Worm (Caenorhabditis elegans): ENCODE measurements around the gene Y49F6B.20.
"Not testable (repeated sequence)": the region's sequence is repeated elsewhere in the genome, so short reads cannot be mapped to it uniquely, and the experiment has no call there.

Gene Y49F6B.20

DNA sequence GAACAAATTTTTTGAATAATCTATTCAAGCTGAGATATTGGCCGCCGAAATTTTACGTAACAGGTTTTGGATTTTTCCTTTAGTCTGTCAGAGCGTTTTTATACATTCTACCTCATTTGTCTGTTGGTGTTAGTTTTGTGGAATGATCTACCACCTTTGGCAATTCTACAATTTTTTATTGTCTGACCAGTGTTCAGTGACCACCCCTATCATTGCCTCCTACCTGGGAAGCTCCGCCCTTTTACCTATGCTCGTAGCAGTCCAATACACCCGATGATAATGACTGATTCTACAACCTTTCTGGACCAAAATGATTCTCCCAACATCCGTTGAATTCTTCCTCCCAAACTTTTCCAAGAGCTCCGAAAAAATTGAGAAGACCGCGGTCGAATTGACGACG, 3.3 kb upstream of the Y49F6B.20 start, which contains the start of gene sdz-32:
TSS of gene sdz-32 (plus strand) at position 301 of the 400 bp plus-strand sequence.
- TF ChIP-seq K11D2.4 (GFP tag; IDR thresholded peaks at IDR 0.05) (no peak), egl-18 (GFP tag; IDR thresholded peaks at IDR 0.05) (no peak), tlf-1 (GFP tag; optimal IDR thresholded peaks at IDR 0.05) (no peak), F22D6.2 (tag; optimal IDR thresholded peaks at IDR 0.05) (no peak), cebp-2 (GFP tag; IDR thresholded peaks at IDR 0.05) (no peak), F55B11.4 (tag; optimal IDR thresholded peaks at IDR 0.05; ENCODE audit: borderline replicate concordance, insufficient read depth) (no peak), let-607 (tag; optimal IDR thresholded peaks at IDR 0.05) (no peak), F23B12.7 (tag; optimal IDR thresholded peaks at IDR 0.05; ENCODE audit: insufficient read depth) (no peak), hmg-20 (GFP tag; IDR thresholded peaks at IDR 0.05) (no peak), madf-8 (GFP tag; conservative IDR thresholded peaks at IDR 0.05) (no peak), unc-62 (GFP tag; optimal IDR thresholded peaks at IDR 0.05) (no peak), zfh-2 (GFP tag; conservative IDR thresholded peaks at IDR 0.05) (no peak), aptf-2 (GFP tag; conservative IDR thresholded peaks at IDR 0.05) (no peak), nfya-1 (tag; optimal IDR thresholded peaks at IDR 0.05; ENCODE audit: borderline replicate concordance, insufficient read depth) (no peak), ceh-91 (GFP tag; IDR thresholded peaks at IDR 0.05) (no peak), F57C9.4 (tag; optimal IDR thresholded peaks at IDR 0.05) (no peak), xnd-1 (tag; optimal IDR thresholded peaks at IDR 0.05) (no peak), lsy-27 (tag; optimal IDR thresholded peaks at IDR 0.05; ENCODE audit: borderline replicate concordance, insufficient read depth) (no peak)

DNA sequence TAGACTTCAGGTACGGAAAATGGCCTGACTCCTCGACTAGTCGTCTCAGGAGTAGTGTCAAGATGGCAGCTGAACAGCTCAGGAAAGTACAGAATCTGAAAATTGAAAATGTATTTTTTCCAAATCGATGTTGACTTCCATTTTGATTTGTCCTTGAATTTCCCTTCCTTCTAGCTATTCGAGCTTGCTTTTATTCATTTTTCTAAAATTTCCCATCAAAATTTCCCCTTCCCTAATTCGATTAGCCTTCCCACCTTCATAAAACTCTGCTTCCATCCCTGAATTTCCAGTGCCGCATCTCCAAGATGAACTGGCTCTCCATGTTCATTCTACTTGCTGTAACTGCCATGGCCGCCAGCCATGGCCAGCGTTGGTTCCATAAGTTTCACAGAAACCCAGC, 2.4 kb upstream of the Y49F6B.20 start, which contains the start of gene Y49F6B.6:
TSS of gene Y49F6B.6 (plus strand) at position 301 of the 400 bp plus-strand sequence.
- no peak for TF ChIP-seq ekl-4 (GFP tag; IDR thresholded peaks at IDR 0.05)
- TF ChIP-seq ztf-22 (GFP tag; optimal IDR thresholded peaks at IDR 0.05) = no peak

DNA sequence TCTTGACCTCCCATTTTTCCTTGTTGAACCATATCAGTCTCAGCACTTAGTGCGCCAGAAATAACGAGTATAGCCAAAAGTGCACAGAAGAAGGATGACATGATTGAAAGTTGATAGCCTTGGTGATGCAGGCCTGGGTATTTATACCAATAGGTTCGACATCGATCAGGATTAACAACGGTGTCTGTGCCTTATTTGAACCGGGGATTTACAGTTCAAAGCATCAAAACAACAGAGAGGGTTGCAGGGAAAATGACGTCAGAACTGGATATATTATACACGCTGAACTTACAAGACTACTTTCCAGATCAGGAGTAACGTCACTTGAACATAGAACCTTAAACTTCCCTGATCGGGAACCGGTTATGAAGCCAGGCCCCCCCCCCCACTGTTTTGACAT, 1.9 kb upstream of the Y49F6B.20 start, which contains the start of gene Y49F6B.12:
TSS of gene Y49F6B.12 (minus strand) at position 101 of the 400 bp plus-strand sequence.
- TF ChIP-seq ets-4 (GFP tag; optimal IDR thresholded peaks at IDR 0.05) (no peak), ceh-40 (GFP tag; IDR thresholded peaks at IDR 0.05) (no peak), ceh-79 (tag; optimal IDR thresholded peaks at IDR 0.05) (no peak)

DNA sequence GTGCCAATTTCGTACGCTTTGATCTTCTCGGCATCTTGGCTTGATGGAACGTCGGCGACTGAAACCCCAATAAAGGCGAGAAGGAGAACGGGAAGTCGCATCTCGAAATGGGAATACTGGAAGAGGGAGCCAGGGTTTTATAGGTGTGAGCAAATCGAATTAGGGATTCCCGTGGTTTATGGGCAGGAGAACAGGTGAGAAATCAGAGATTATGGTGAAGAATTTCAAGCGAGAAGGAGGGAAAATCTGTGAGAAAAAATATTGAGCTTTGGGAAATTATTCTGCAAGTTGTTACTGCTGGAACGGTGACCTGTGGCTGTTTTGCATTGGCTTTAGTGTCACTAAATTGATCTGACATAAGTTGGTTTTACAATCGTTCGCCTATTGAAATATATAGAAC, 1.2 kb upstream of the Y49F6B.20 start, which contains the start of gene Y49F6B.13:
TSS of gene Y49F6B.13 (minus strand) at position 101 of the 400 bp plus-strand sequence.
- TF ChIP-seq madf-10 (tag; optimal IDR thresholded peaks at IDR 0.05) (no peak), unc-130 (GFP tag; optimal IDR thresholded peaks at IDR 0.05) (no peak), lin-54 (GFP tag; optimal IDR thresholded peaks at IDR 0.05) (no peak), him-1 (tag; optimal IDR thresholded peaks at IDR 0.05) (no peak), B0261.1 (tag; optimal IDR thresholded peaks at IDR 0.05) (no peak), cebp-1 (GFP tag; IDR thresholded peaks at IDR 0.05) (no peak), cebp-1 (tag; optimal IDR thresholded peaks at IDR 0.05) (no peak), somi-1 (GFP tag; optimal IDR thresholded peaks at IDR 0.05) (no peak), ceh-79 (tag; optimal IDR thresholded peaks at IDR 0.05) (no peak)

DNA sequence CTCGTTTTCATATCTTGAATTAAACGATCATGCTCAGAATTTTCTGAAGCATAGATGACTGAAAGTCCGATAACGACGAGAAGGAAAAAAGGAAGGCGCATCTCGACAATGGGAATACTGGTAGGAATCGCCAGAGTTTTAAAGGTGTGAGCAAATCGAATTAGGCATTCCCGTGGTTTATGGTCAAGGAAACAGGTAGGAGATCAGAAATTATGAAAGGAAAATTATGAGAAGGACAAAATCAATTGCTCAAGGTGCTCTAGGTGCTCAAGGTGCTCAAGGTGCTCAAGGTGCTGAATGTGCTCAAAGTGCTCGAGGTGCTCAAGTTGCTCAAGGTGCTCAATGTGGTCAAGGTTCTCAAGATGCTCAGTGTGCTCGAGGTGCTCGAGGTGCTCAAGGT, 5.9 kb downstream of the Y49F6B.20 start, which contains the start of gene C16C8.10:
TSS of gene C16C8.10 (minus strand) at position 101 of the 400 bp plus-strand sequence.
- not testable (repeated sequence) for TF ChIP-seq unc-130 (GFP tag; optimal IDR thresholded peaks at IDR 0.05); madf-8 (GFP tag; conservative IDR thresholded peaks at IDR 0.05); hmg-20 (GFP tag; IDR thresholded peaks at IDR 0.05)
